Fruit fly (Drosophila melanogaster): ENCODE results near the gene Wnt4.

dm6 chr2L:7298744-7299366, 21.9 kb upstream of the Wnt4 start:
- TF ChIP-seq CG8478 (optimal IDR thresholded peaks at IDR 0.05) (no peak), CTCF (optimal IDR thresholded peaks at IDR 0.05) (no peak)
